Worm (Caenorhabditis elegans): ENCODE data around the gene tat-2.
A peak's percentile ranks its signal among the peaks of the same experiment; 100 is the strongest.

Gene tat-2

DNA sequence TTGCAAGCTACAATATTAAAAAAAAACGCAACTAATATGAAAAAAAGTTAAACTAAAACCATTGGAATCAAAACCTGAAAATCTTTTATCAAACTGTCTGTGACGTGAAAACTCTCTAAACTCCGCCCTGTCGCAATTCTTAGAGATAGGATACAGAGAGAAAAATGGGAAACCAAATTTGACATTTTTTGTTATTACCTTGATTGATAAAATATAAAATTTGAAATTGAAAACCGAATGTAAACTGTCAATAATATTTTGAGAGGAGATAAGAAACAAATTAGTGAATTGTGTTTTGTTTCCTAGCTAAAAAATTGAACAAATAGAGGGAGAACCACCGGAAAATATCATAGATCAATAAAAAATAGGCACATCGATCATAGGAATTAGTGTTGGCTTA lies 24.9 kb downstream of the tat-2 start:
- TF ChIP-seq egl-27 (tag; optimal IDR thresholded peaks at IDR 0.05) = no peak
- TF ChIP-seq elt-3 (tag; optimal IDR thresholded peaks at IDR 0.05) = no peak
- TF ChIP-seq C34F6.9 (tag; optimal IDR thresholded peaks at IDR 0.05) = no peak

ce11 chrIV:4821054-4821453 lies 25.6 kb downstream of the tat-2 start, which contains the start of gene H06H21.8:
TSS of gene H06H21.8 (minus strand) at chrIV:4821131.
- TF ChIP-seq unc-39 (tag; optimal IDR thresholded peaks at IDR 0.05) (no peak), fos-1 (tag; optimal IDR thresholded peaks at IDR 0.05) (peak; percentile 31), crh-2 (tag; optimal IDR thresholded peaks at IDR 0.05) (peak; percentile 42), alr-1 (tag; optimal IDR thresholded peaks at IDR 0.05) (no peak), C34F6.9 (tag; optimal IDR thresholded peaks at IDR 0.05) (no peak), mab-5 (tag; optimal IDR thresholded peaks at IDR 0.05) (no peak), nhr-129 (tag; optimal IDR thresholded peaks at IDR 0.05) (no peak), gmeb-1 (tag; optimal IDR thresholded peaks at IDR 0.05) (peak; percentile 30)

- TF ChIP-seq Y55F3AM.14 (GFP tag; optimal IDR thresholded peaks at IDR 0.05) (no peak), snpc-4 (tag; optimal IDR thresholded peaks at IDR 0.05) (no peak), aly-2 (tag; optimal IDR thresholded peaks at IDR 0.05) (no peak), ama-1 (optimal IDR thresholded peaks at IDR 0.05) (no peak), unc-55 (GFP tag; optimal IDR thresholded peaks at IDR 0.05) (no peak)
These were observed 32.5 kb downstream of the tat-2 start, which contains the start of gene srw-94 for ce11 chrIV:4814185-4814584. TSS of gene srw-94 (plus strand) at chrIV:4814485.

DNA sequence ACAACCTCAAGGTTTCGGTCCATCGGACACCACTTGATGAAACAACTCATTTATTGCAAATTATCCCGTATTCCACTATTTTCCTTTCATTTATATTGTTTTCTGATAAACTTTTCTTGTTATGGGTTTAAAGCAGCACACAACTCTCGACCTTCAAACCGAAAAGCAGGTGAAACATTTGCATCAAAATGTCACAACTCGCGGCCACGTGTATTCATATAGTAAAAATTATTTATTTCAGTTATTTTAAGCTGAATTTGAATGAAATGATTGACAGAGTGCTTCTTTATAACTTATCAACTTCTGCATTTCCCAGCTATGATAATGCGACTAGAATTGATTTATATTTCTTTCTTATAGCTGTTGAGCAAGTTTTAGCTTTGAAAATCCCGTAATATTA lies 34.8 kb downstream of the tat-2 start, which contains the start of gene srw-95:
Gene srw-95, plus strand, starts transcription at position 213 of the 400 bp plus-strand sequence.
- TF ChIP-seq nhr-6 (tag; optimal IDR thresholded peaks at IDR 0.05) = no peak
- TF ChIP-seq F13H6.1 (tag; optimal IDR thresholded peaks at IDR 0.05) = no peak
- no peak for TF ChIP-seq aly-2 (tag; optimal IDR thresholded peaks at IDR 0.05)
- no peak for TF ChIP-seq lin-13 (GFP tag; optimal IDR thresholded peaks at IDR 0.05)
- TF ChIP-seq mab-5 (tag; optimal IDR thresholded peaks at IDR 0.05) = no peak
- no peak for TF ChIP-seq sem-4 (tag; optimal IDR thresholded peaks at IDR 0.05)
- no peak for TF ChIP-seq unc-55 (GFP tag; optimal IDR thresholded peaks at IDR 0.05)
- TF ChIP-seq ceh-16 (tag; optimal IDR thresholded peaks at IDR 0.05) = no peak
- no peak for TF ChIP-seq nhr-10 (tag; optimal IDR thresholded peaks at IDR 0.05)
- no peak for TF ChIP-seq alr-1 (tag; optimal IDR thresholded peaks at IDR 0.05)
- no peak for TF ChIP-seq nhr-129 (tag; optimal IDR thresholded peaks at IDR 0.05)
- TF ChIP-seq fos-1 (tag; optimal IDR thresholded peaks at IDR 0.05) = no peak

- TF ChIP-seq ceh-16 (tag; optimal IDR thresholded peaks at IDR 0.05) (peak; percentile 16), unc-55 (GFP tag; optimal IDR thresholded peaks at IDR 0.05) (peak; percentile 79), crh-2 (tag; optimal IDR thresholded peaks at IDR 0.05) (peak; percentile 31), F13H6.1 (tag; optimal IDR thresholded peaks at IDR 0.05) (peak; percentile 21), fos-1 (tag; optimal IDR thresholded peaks at IDR 0.05) (peak; percentile 33), lsy-2 (tag; optimal IDR thresholded peaks at IDR 0.05) (peak in 1 of 2 experiments; percentile 80), mab-5 (tag; optimal IDR thresholded peaks at IDR 0.05) (no peak), nhr-25 (tag; optimal IDR thresholded peaks at IDR 0.05) (peak; percentile 3), R02D3.7 (tag; optimal IDR thresholded peaks at IDR 0.05) (no peak), lin-11 (tag; optimal IDR thresholded peaks at IDR 0.05) (peak; percentile 51), snpc-4 (tag; optimal IDR thresholded peaks at IDR 0.05) (peak; percentile 33), C34F6.9 (tag; optimal IDR thresholded peaks at IDR 0.05) (peak; percentile 76), gmeb-1 (tag; optimal IDR thresholded peaks at IDR 0.05) (peak; percentile 53), blmp-1 (tag; optimal IDR thresholded peaks at IDR 0.05; ENCODE audit: insufficient read depth) (peak; percentile 19), lin-13 (GFP tag; optimal IDR thresholded peaks at IDR 0.05) (peak; percentile 58), sma-9 (GFP tag; optimal IDR thresholded peaks at IDR 0.05) (peak; percentile 11), sma-9 (tag; optimal IDR thresholded peaks at IDR 0.05) (no peak), nhr-12 (tag; optimal IDR thresholded peaks at IDR 0.05) (no peak), nhr-129 (tag; optimal IDR thresholded peaks at IDR 0.05) (peak; percentile 41), nhr-11 (tag; optimal IDR thresholded peaks at IDR 0.05) (no peak), sma-3 (GFP tag; optimal IDR thresholded peaks at IDR 0.05) (peak; percentile 44)
These were observed 36.2 kb downstream of the tat-2 start, which contains the start of gene eif-1.A for ce11 chrIV:4810377-4810984. TSS of gene eif-1.A (plus strand) at chrIV:4810934.

DNA sequence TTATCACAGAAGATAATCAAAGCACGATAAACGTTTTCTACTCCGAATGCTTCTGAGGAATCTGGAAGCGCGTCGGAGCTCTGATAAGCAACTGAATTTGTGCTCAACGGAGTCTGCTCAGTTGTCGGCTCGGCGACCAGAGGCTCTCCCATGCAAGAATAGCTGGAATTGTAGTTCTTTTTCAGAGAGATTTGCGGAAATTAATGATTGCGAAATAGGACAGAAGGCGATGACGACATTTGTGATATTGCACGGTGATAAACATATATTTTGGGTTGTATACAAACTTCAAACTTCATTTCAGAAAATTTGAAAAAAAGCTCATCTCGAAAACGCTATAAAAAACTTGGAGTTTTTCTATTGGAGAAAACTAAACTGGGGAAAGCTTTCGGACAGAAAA lies 36.9 kb downstream of the tat-2 start, which contains the start of gene H06H21.37:
Gene H06H21.37, minus strand, starts transcription at position 162 of the 400 bp plus-strand sequence.
- TF ChIP-seq C34F6.9 (tag; optimal IDR thresholded peaks at IDR 0.05) (no peak), ztf-4 (tag; optimal IDR thresholded peaks at IDR 0.05) (no peak), mbf-1 (tag; optimal IDR thresholded peaks at IDR 0.05) (no peak), sem-4 (tag; optimal IDR thresholded peaks at IDR 0.05) (no peak), lin-11 (tag; optimal IDR thresholded peaks at IDR 0.05) (no peak), nhr-237 (tag; optimal IDR thresholded peaks at IDR 0.05) (no peak), fos-1 (tag; optimal IDR thresholded peaks at IDR 0.05) (no peak), zag-1 (tag; optimal IDR thresholded peaks at IDR 0.05) (no peak), lin-13 (GFP tag; optimal IDR thresholded peaks at IDR 0.05) (no peak), gmeb-1 (tag; optimal IDR thresholded peaks at IDR 0.05) (no peak), sma-3 (GFP tag; optimal IDR thresholded peaks at IDR 0.05) (no peak), sma-9 (GFP tag; optimal IDR thresholded peaks at IDR 0.05) (no peak), sma-9 (tag; optimal IDR thresholded peaks at IDR 0.05) (no peak), peb-1 (tag; optimal IDR thresholded peaks at IDR 0.05) (no peak), aly-2 (tag; optimal IDR thresholded peaks at IDR 0.05) (no peak), ztf-1 (GFP tag; conservative IDR thresholded peaks at IDR 0.05) (no peak), egl-27 (tag; optimal IDR thresholded peaks at IDR 0.05) (no peak), F13H6.1 (tag; optimal IDR thresholded peaks at IDR 0.05) (no peak)
